Fruit fly (Drosophila melanogaster) whole organism, pupa: Measurements from ENCODE around the gene CG31115.

ENCODE experiments used
- CG10348 ChIP-seq: fragments of 200-800 bp; sonication (Bioruptor generic); IDR thresholded peaks from 2 replicates; pipeline ENCODE4 v1.3.6; 2022; ENCODE audit warnings: missing biosample characterization, missing genetic modification characterization
- CG12605 ChIP-seq: fragments of 200-800 bp; sonication (Bioruptor generic); IDR thresholded peaks from 2 replicates; pipeline ENCODE4 v1.3.6; 2022; ENCODE audit warnings: missing biosample characterization, missing genetic modification characterization
- CG13204 ChIP-seq: fragments of 200-800 bp; sonication (Bioruptor generic); optimal IDR thresholded peaks from 2 replicates; lab custom pipeline; 2018; ENCODE audit warnings: missing biosample characterization, mild to moderate bottlenecking, missing genetic modification characterization, moderate library complexity
- CG14655 ChIP-seq: fragments of 200-800 bp; sonication (Bioruptor generic); optimal IDR thresholded peaks from 3 replicates; lab custom pipeline; 2017; ENCODE audit warnings: mild to moderate bottlenecking, missing biosample characterization, missing genetic modification reagents, missing genetic modification characterization
- CG15710 ChIP-seq: fragments of 200-800 bp; sonication (Bioruptor generic); optimal IDR thresholded peaks from 2 replicates; lab custom pipeline; 2018; ENCODE audit warnings: missing biosample characterization, mild to moderate bottlenecking, missing genetic modification characterization, moderate library complexity
- CG32121 ChIP-seq: fragments of 200-800 bp; sonication (Bioruptor generic); IDR thresholded peaks from 2 replicates; pipeline ENCODE4 v1.3.6; 2022; ENCODE audit warnings: missing biosample characterization, missing genetic modification characterization
- CG34367 ChIP-seq: fragments of 200-800 bp; sonication (Bioruptor generic); optimal IDR thresholded peaks from 2 replicates; lab custom pipeline; 2018; ENCODE audit warnings: missing biosample characterization, mild to moderate bottlenecking, missing genetic modification characterization
- CG4496 ChIP-seq: fragments of 200-800 bp; sonication (Bioruptor generic); IDR thresholded peaks from 3 replicates; pipeline ENCODE4 v1.3.6; 2022; ENCODE audit warnings: missing biosample characterization, missing genetic modification characterization
- CG8159 ChIP-seq: fragments of 200-800 bp; sonication (Bioruptor generic); optimal IDR thresholded peaks from 3 replicates; lab custom pipeline; 2018; ENCODE audit warnings: missing biosample characterization, mild to moderate bottlenecking, missing genetic modification characterization, moderate library complexity
- CG9948 ChIP-seq: fragments of 200-800 bp; sonication (Bioruptor generic); optimal IDR thresholded peaks from 2 replicates; lab custom pipeline; 2018; ENCODE audit warnings: missing biosample characterization, mild to moderate bottlenecking, missing genetic modification characterization, moderate library complexity
- D1 ChIP-seq: fragments of 200-800 bp; sonication (Bioruptor generic); optimal IDR thresholded peaks from 2 replicates; lab custom pipeline; 2018; ENCODE audit warnings: missing biosample characterization, mild to moderate bottlenecking, missing genetic modification characterization, moderate library complexity
- EcR ChIP-seq: fragments of 200-800 bp; sonication (Bioruptor generic); optimal IDR thresholded peaks from 3 replicates; lab custom pipeline; 2019; ENCODE audit warnings: missing biosample characterization, missing genetic modification characterization, mild to moderate bottlenecking, moderate library complexity, missing genetic modification reagents
- Ets98B ChIP-seq: fragments of 200-800 bp; sonication (Bioruptor generic); IDR thresholded peaks from 2 replicates; pipeline ENCODE4 v1.3.6; 2022; ENCODE audit warnings: missing biosample characterization, missing genetic modification characterization
- Pif1A ChIP-seq: fragments of 200-800 bp; sonication (Bioruptor generic); optimal IDR thresholded peaks from 3 replicates; lab custom pipeline; 2016; ENCODE audit warnings: missing biosample characterization, missing genetic modification characterization
- Pif1B ChIP-seq: fragments of 200-800 bp; sonication (Bioruptor generic); optimal IDR thresholded peaks from 3 replicates; lab custom pipeline; 2016; ENCODE audit warnings: missing biosample characterization, missing genetic modification characterization
- fd96Ca ChIP-seq: fragments of 200-800 bp; sonication (Bioruptor generic); IDR thresholded peaks from 3 replicates; pipeline ENCODE4 v1.3.6; 2022; ENCODE audit warnings: missing biosample characterization, missing genetic modification characterization
- gl ChIP-seq: fragments of 200-800 bp; sonication (Bioruptor generic); optimal IDR thresholded peaks from 2 replicates; lab custom pipeline; 2018; ENCODE audit warnings: missing biosample characterization, mild to moderate bottlenecking, missing genetic modification characterization

The CG31115 gene

dm6 chr3R:25077280-25077820 is 40.6 kb downstream of the CG31115 start:
- TF ChIP-seq fd96Ca (GFP tag; lab: Robert Waterston, UW) (no peak), CG32121 (GFP tag; lab: Robert Waterston, UW) (no peak), CG15710 (no peak), Ets98B (GFP tag; lab: Robert Waterston, UW) (no peak), gl (tag; lab: Kevin White, UChicago) (no peak), CG13204 (GFP tag; lab: Kevin White, UChicago) (no peak), CG12605 (GFP tag; lab: Robert Waterston, UW) (no peak), CG10348 (GFP tag; lab: Robert Waterston, UW) (no peak), CG14655 (GFP tag; lab: Kevin White, UChicago) (no peak), Pif1A (GFP tag; lab: Kevin White, UChicago) (no peak), CG34367 (tag; lab: Kevin White, UChicago) (no peak), D1 (tag; lab: Kevin White, UChicago) (no peak)

- TF ChIP-seq Pif1B (GFP tag; lab: Kevin White, UChicago), result no peak
Observed at dm6 chr3R:25078665-25079064, 41.9 kb downstream of the CG31115 start.

- TF ChIP-seq CG8159, result no peak
- TF ChIP-seq CG32121 (GFP tag; lab: Robert Waterston, UW), result peak; percentile 46; the same call in 1 of the 2 replicates
- TF ChIP-seq EcR (GFP tag; lab: Kevin White, UChicago), result no peak
- TF ChIP-seq, all 21 proteins: peak for 1
Observed at dm6 chr3R:25080446-25080845, 43.7 kb downstream of the CG31115 start.

- TF ChIP-seq CG4496 (GFP tag; lab: Robert Waterston, UW) (0 out of 3 replicates have a peak, but pooled peaks have one; percentile 42), CG13204 (GFP tag; lab: Kevin White, UChicago) (peak; percentile 87), CG9948 (no peak)
Observed at dm6 chr3R:25082348-25082747, 45.6 kb downstream of the CG31115 start, which contains the start of gene fd96Ca. Gene fd96Ca (plus strand): TSS chr3R:25082684.
